Worm (Caenorhabditis elegans) whole organism, L4 larva: ENCODE data around the gene srxa-8.

Source experiments
- T26A8.4 ChIP-seq: fragments of 200-800 bp; sonication (Bioruptor generic); IDR thresholded peaks from 2 replicates; pipeline ENCODE4 v1.3.6; 2022; ENCODE audit warnings: missing genetic modification characterization, missing compliant biosample characterization
- Y105C5A.15 ChIP-seq: fragments of 200-800 bp; sonication (Bioruptor generic); IDR thresholded peaks from 2 replicates; pipeline ENCODE4 v1.3.6; 2022; ENCODE audit warnings: missing genetic modification characterization, missing compliant biosample characterization
- aly-2 ChIP-seq: sonication (generic microtip); optimal IDR thresholded peaks from 2 replicates; lab custom pipeline; 2018; ENCODE audit warnings: missing biosample characterization, missing genetic modification characterization
- egl-27 ChIP-seq: sonication (generic microtip); optimal IDR thresholded peaks from 3 replicates; lab custom pipeline; 2017; ENCODE audit warnings: missing biosample characterization, missing genetic modification reagents, missing genetic modification characterization
- hlh-11 ChIP-seq: fragments of 200-800 bp; sonication (Bioruptor generic); optimal IDR thresholded peaks from 2 replicates; lab custom pipeline; 2018; ENCODE audit warnings: mild to moderate bottlenecking, missing genetic modification characterization, missing compliant biosample characterization
- hmg-1.1 ChIP-seq: fragments of 200-800 bp; sonication (Bioruptor generic); IDR thresholded peaks from 2 replicates; pipeline ENCODE4 v1.3.6; 2022; ENCODE audit warnings: missing genetic modification reagents, missing genetic modification characterization, missing compliant biosample characterization
- madf-5 ChIP-seq, 2 experiments: fragments of 200-800 bp; sonication (Bioruptor generic); IDR thresholded peaks; 2 replicates each; pipeline ENCODE4 v1.3.6; 2022; ENCODE audit warnings: missing compliant biosample characterization in 2 of 2, missing genetic modification characterization in 2 of 2
- madf-9 ChIP-seq: fragments of 200-800 bp; sonication (Bioruptor generic); conservative IDR thresholded peaks from 2 replicates; pipeline ENCODE4 v1.3.6; 2022; ENCODE audit warnings: missing genetic modification reagents, missing genetic modification characterization, missing compliant biosample characterization
- nhr-28 ChIP-seq: fragments of 150-350 bp; optimal IDR thresholded peaks from 2 replicates; lab custom pipeline; 2014; ENCODE audit warnings: missing biosample characterization, missing genetic modification characterization
- pha-4 ChIP-seq, 2 experiments: fragments of 150-350 bp in 1 of 2; fragments of 200-800 bp in 1 of 2; sonication (Bioruptor generic) in 1 of 2; IDR thresholded peaks in 1 of 2; optimal IDR thresholded peaks in 1 of 2; 2 replicates each; pipeline versions ENCODE4 v1.3.6 to Lab custom; 2014 to 2022; ENCODE audit warnings: missing genetic modification characterization in 2 of 2, missing genetic modification reagents in 2 of 2, missing biosample characterization in 1 of 2, missing compliant biosample characterization in 1 of 2
- pqm-1 ChIP-seq: sonication (generic microtip); optimal IDR thresholded peaks from 2 replicates; lab custom pipeline; 2017; ENCODE audit warnings: missing biosample characterization, missing genetic modification characterization
- snpc-4 ChIP-seq: fragments of 150-350 bp; optimal IDR thresholded peaks from 2 replicates; lab custom pipeline; 2014; ENCODE audit warnings: missing biosample characterization, missing genetic modification characterization
- unc-62 ChIP-seq, 3 experiments: fragments of 150-350 bp in 1 of 3; sonication (generic microtip); optimal IDR thresholded peaks in 2 of 3; peaks in 1 of 3; 1 replicate in 1 of 3; 2 replicates in 2 of 3; lab custom pipeline; 2014 to 2017; ENCODE audit warnings: missing biosample characterization in 3 of 3, missing genetic modification characterization in 3 of 3, missing genetic modification reagents in 3 of 3, missing genotype in 1 of 3
- zip-2 ChIP-seq: fragments of 150-350 bp; optimal IDR thresholded peaks from 2 replicates; lab custom pipeline; 2014; ENCODE audit warnings: missing biosample characterization, missing genetic modification characterization

DNA sequence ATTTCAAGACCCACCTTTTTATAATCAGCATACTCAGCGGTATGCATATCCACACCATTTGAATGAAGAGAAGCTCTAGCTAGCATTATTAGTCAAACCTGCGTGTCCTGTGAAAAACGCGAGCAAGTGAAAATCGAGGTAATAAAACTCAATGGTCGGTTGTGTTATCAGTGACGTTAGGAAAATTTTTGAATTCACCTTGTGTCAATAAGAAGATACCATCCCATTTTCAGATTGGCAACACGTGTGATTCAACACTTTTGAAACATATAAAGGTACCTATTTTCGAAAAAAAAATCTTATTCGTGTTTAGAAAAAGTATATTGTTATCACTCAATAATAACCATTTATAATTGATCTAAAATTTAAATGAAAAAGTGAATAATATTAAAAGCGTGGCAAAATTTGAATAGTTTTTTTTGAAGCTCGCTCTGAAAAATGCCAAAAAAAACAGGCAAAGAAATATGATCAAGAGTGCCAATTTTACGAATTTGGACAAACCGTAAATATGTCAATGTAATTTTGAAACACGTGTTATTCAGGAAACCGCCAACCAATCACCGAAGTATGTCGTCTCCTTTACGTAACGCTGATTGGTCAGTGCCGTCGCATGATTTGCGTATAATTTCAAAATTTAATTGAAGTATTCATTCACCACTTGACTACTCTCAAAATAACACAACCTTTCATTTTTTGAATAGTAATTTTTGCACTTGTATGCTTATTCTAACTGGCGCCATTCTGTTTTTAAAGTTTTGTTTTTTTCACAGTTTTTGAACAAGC lies 3.2 kb upstream of the srxa-8 start, which contains the start of gene F46G10.1:
- no peak for TF ChIP-seq aly-2
- no peak for TF ChIP-seq snpc-4
- peak; percentile 47 for TF ChIP-seq hlh-11 (tag; lab: Kevin White, UChicago)
- peak in 1 of 2 experiments; percentile 1 for TF ChIP-seq unc-62 (GFP tag; optimal IDR thresholded peaks at IDR 0.05 in 1 of 2; lab: Kevin White, UChicago)
- TF ChIP-seq unc-62 (tag; optimal IDR thresholded peaks at IDR 0.05; lab: Kevin White, UChicago), result no peak
- TF ChIP-seq T26A8.4 (GFP tag; lab: Robert Waterston, UW), result no peak
- no peak for TF ChIP-seq madf-9 (GFP tag; lab: Robert Waterston, UW)
- no peak for TF ChIP-seq pha-4 (GFP tag; IDR thresholded peaks at IDR 0.05; lab: Robert Waterston, UW)
- TF ChIP-seq pha-4 (tag; optimal IDR thresholded peaks at IDR 0.05; lab: Kevin White, UChicago), result no peak
- peak; percentile 73 for TF ChIP-seq pqm-1 (tag; lab: Kevin White, UChicago)
- TF ChIP-seq egl-27 (tag; lab: Kevin White, UChicago), result no peak
- no peak for TF ChIP-seq hmg-1.1 (GFP tag; lab: Robert Waterston, UW)
- no peak for TF ChIP-seq madf-5 (GFP tag; IDR thresholded peaks at IDR 0.05; lab: Robert Waterston, UW)
- TF ChIP-seq Y105C5A.15 (GFP tag; lab: Robert Waterston, UW), result no peak
- no peak for TF ChIP-seq zip-2 (tag; lab: Kevin White, UChicago)
- peak; percentile 58 for TF ChIP-seq nhr-28 (tag; lab: Kevin White, UChicago)
